Fruit fly (Drosophila melanogaster) whole organism, prepupa: ENCODE measurements around the gene CG17819.

Source experiments
- CG4318 ChIP-seq: fragments of 200-800 bp; sonication (Bioruptor generic); optimal IDR thresholded peaks from 3 replicates; lab custom pipeline; 2017; ENCODE audit warnings: missing biosample characterization, mild to moderate bottlenecking, missing genetic modification characterization
- CG8632 ChIP-seq: fragments of 200-800 bp; sonication (Bioruptor generic); optimal IDR thresholded peaks from 3 replicates; lab custom pipeline; 2016; ENCODE audit warnings: missing biosample characterization, missing genetic modification characterization
- Eip78C ChIP-seq: fragments of 200-800 bp; sonication (Bioruptor generic); peaks from one replicate; lab custom pipeline; 2016; ENCODE audit warnings: missing biosample characterization, missing genetic modification characterization
- Hr38 ChIP-seq: sonication (Bioruptor generic); optimal IDR thresholded peaks from 2 replicates; lab custom pipeline; 2016; ENCODE audit warnings: missing biosample characterization, missing genetic modification characterization
- OdsH ChIP-seq: fragments of 200-800 bp; sonication (Bioruptor generic); optimal IDR thresholded peaks from 3 replicates; lab custom pipeline; 2016; ENCODE audit warnings: missing biosample characterization, missing genetic modification characterization
- svp ChIP-seq: fragments of 200-800 bp; sonication (Bioruptor generic); peaks from one replicate; lab custom pipeline; 2016; ENCODE audit warnings: missing biosample characterization, missing genetic modification characterization

- peak; percentile 89 for TF ChIP-seq CG4318 (GFP tag; lab: Kevin White, UChicago)
- TF ChIP-seq CG8632: peak; percentile 86
- peak; percentile 99 for TF ChIP-seq Eip78C
- peak; percentile 96 for TF ChIP-seq svp (GFP tag; lab: Kevin White, UChicago)
- peak; percentile 91 for TF ChIP-seq OdsH (GFP tag; lab: Kevin White, UChicago)
- no peak for TF ChIP-seq Hr38
Observed at dm6 chr3R:21838505-21838956, 46.8 kb downstream of the CG17819 start.
